Fruit fly (Drosophila melanogaster) whole organism, pupa: ENCODE measurements around the gene Sfp84E.

Experiments
- CG14655 ChIP-seq: fragments of 200-800 bp; sonication (Bioruptor generic); optimal IDR thresholded peaks from 3 replicates; lab custom pipeline; 2017; ENCODE audit warnings: mild to moderate bottlenecking, missing biosample characterization, missing genetic modification reagents, missing genetic modification characterization
- CG15710 ChIP-seq: fragments of 200-800 bp; sonication (Bioruptor generic); optimal IDR thresholded peaks from 2 replicates; lab custom pipeline; 2018; ENCODE audit warnings: missing biosample characterization, mild to moderate bottlenecking, missing genetic modification characterization, moderate library complexity
- CG34367 ChIP-seq: fragments of 200-800 bp; sonication (Bioruptor generic); optimal IDR thresholded peaks from 2 replicates; lab custom pipeline; 2018; ENCODE audit warnings: missing biosample characterization, mild to moderate bottlenecking, missing genetic modification characterization
- CG4496 ChIP-seq: fragments of 200-800 bp; sonication (Bioruptor generic); IDR thresholded peaks from 3 replicates; pipeline ENCODE4 v1.3.6; 2022; ENCODE audit warnings: missing biosample characterization, missing genetic modification characterization
- CG8159 ChIP-seq: fragments of 200-800 bp; sonication (Bioruptor generic); optimal IDR thresholded peaks from 3 replicates; lab custom pipeline; 2018; ENCODE audit warnings: missing biosample characterization, mild to moderate bottlenecking, missing genetic modification characterization, moderate library complexity
- CG8301 ChIP-seq: fragments of 200-800 bp; sonication (Bioruptor generic); optimal IDR thresholded peaks from 2 replicates; lab custom pipeline; 2018; ENCODE audit warnings: missing biosample characterization, mild to moderate bottlenecking, missing genetic modification characterization
- CG9948 ChIP-seq: fragments of 200-800 bp; sonication (Bioruptor generic); optimal IDR thresholded peaks from 2 replicates; lab custom pipeline; 2018; ENCODE audit warnings: missing biosample characterization, mild to moderate bottlenecking, missing genetic modification characterization, moderate library complexity
- D1 ChIP-seq: fragments of 200-800 bp; sonication (Bioruptor generic); optimal IDR thresholded peaks from 2 replicates; lab custom pipeline; 2018; ENCODE audit warnings: missing biosample characterization, mild to moderate bottlenecking, missing genetic modification characterization, moderate library complexity
- EcR ChIP-seq: fragments of 200-800 bp; sonication (Bioruptor generic); optimal IDR thresholded peaks from 3 replicates; lab custom pipeline; 2019; ENCODE audit warnings: missing biosample characterization, missing genetic modification characterization, mild to moderate bottlenecking, moderate library complexity, missing genetic modification reagents
- Pif1A ChIP-seq: fragments of 200-800 bp; sonication (Bioruptor generic); optimal IDR thresholded peaks from 3 replicates; lab custom pipeline; 2016; ENCODE audit warnings: missing biosample characterization, missing genetic modification characterization
- fd96Ca ChIP-seq: fragments of 200-800 bp; sonication (Bioruptor generic); IDR thresholded peaks from 3 replicates; pipeline ENCODE4 v1.3.6; 2022; ENCODE audit warnings: missing biosample characterization, missing genetic modification characterization
- rn ChIP-seq: fragments of 200-800 bp; sonication (Bioruptor generic); IDR thresholded peaks from 2 replicates; pipeline ENCODE4 v1.3.6; 2022; ENCODE audit warnings: missing biosample characterization, missing genetic modification characterization

- TF ChIP-seq CG4496 (GFP tag; lab: Robert Waterston, UW) (no peak), CG8301 (tag; lab: Kevin White, UChicago) (peak; percentile 5), CG34367 (tag; lab: Kevin White, UChicago) (no peak), fd96Ca (GFP tag; lab: Robert Waterston, UW) (no peak), CG14655 (GFP tag; lab: Kevin White, UChicago) (peak; percentile 39), CG9948 (tag; lab: Kevin White, UChicago) (no peak), Pif1A (no peak), CG8159 (tag; lab: Kevin White, UChicago) (no peak), rn (no peak), EcR (GFP tag; lab: Kevin White, UChicago) (no peak), D1 (tag; lab: Kevin White, UChicago) (no peak), CG15710 (tag; lab: Kevin White, UChicago) (peak; percentile 1)
These were observed 35.3 kb downstream of the Sfp84E start for dm6 chr3R:7944699-7945349.
